Fruit fly (Drosophila melanogaster): ENCODE results near the gene CG1637.

CG1637 gene

DNA sequence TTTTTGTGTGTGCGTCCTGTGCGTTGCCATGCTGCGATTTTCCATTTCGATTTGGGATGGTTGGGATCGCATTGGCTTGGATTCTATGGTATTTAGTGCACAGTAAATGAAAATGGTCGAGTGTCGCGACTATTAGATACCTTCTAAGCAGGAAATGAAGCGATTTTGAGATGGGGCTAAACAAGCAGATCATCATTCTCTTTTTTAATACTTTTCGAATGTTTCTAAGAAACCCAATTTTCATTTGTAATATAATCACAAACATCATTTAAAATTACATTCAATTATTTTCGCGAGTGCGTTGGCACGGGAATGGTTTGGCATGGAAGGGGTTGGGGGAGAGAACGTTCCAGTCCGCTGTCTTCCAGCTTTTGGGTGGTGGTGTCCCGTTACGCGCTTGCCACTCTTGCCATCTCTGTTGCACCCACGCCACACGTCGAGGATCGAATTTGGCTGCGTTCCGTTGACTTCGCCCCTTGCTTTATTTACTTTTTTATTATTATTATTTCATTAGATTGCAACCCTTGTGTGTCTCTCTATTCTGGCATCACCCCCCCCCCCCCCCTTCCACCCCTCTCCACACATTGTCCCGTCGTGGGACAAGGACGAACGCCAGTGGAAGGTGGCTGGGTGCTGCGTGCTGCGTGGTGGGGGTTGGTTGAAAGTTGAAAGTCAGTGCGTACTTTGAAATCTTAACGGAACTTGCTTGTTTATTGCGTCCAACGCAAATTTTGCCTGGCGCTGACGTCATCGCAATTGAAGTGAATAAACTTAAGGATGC, 52.2 kb downstream of the CG1637 start (continued):
- TF ChIP-seq CG13894 (tag; optimal IDR thresholded peaks at IDR 0.05) = no peak
- TF ChIP-seq CG7987 (GFP tag; optimal IDR thresholded peaks at IDR 0.05) = no peak
- no peak for TF ChIP-seq Gug (GFP tag; IDR thresholded peaks at IDR 0.05)
- TF ChIP-seq Adf1 (GFP tag; IDR thresholded peaks at IDR 0.05) = no peak
- TF ChIP-seq CG12769 (tag; optimal IDR thresholded peaks at IDR 0.05) = peak; percentile 3
- TF ChIP-seq CG12236 (GFP tag; optimal IDR thresholded peaks at IDR 0.05) = no peak
- peak; percentile 18 for TF ChIP-seq Hsf (GFP tag; optimal IDR thresholded peaks at IDR 0.05)
- peak; percentile 25 for TF ChIP-seq trem (tag; optimal IDR thresholded peaks at IDR 0.05)
- TF ChIP-seq sc (optimal IDR thresholded peaks at IDR 0.05) = no peak
- TF ChIP-seq sc (GFP tag; optimal IDR thresholded peaks at IDR 0.05) = peak; percentile 2
- TF ChIP-seq sr (GFP tag; IDR thresholded peaks at IDR 0.05) = no peak
- TF ChIP-seq CG17359 (tag; optimal IDR thresholded peaks at IDR 0.05) = peak; percentile 36
- no peak for TF ChIP-seq Hmr (GFP tag; optimal IDR thresholded peaks at IDR 0.05)

DNA sequence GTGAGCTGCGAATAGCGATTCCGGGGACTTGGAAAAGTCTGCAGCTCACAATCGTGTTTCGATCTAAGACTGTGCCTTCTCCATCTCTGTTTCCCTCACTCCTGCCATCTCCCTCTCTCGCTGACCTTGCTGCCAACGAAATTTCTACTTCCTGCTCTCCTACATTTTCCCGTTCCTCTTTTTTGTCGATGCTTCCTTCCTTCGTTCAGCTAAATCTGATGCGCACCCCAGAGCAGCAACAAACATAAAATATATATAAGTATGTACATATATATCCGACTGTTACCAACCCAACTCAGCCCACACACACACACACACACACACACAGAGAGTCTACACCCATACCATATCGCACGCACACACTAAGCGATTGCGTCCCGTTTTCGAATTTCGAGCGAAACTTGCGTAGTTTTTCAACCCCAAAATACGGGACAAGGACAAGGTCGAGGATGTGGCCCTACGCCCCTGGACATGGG, 53.4 kb downstream of the CG1637 start, which contains the start of gene Imp:
Imp (minus strand) TSS at position 51 of the 476 bp plus-strand sequence.
- no peak for TF ChIP-seq ro (GFP tag; IDR thresholded peaks at IDR 0.05)
- TF ChIP-seq Adf1 (GFP tag; IDR thresholded peaks at IDR 0.05) = peak; percentile 10; the same call in 1 of the 2 replicates
- peak; percentile 74 for TF ChIP-seq pros (GFP tag; optimal IDR thresholded peaks at IDR 0.05)
- peak; percentile 48 for TF ChIP-seq CG1832 (GFP tag; optimal IDR thresholded peaks at IDR 0.05)
- TF ChIP-seq psq (GFP tag; optimal IDR thresholded peaks at IDR 0.05) = no peak
- TF ChIP-seq CG7839 (tag; optimal IDR thresholded peaks at IDR 0.05) = no peak
- TF ChIP-seq maf-S (GFP tag; optimal IDR thresholded peaks at IDR 0.05) = no peak
- TF ChIP-seq cg (GFP tag; optimal IDR thresholded peaks at IDR 0.05) = peak; percentile 69
- no peak for TF ChIP-seq CG15601 (tag; optimal IDR thresholded peaks at IDR 0.05)
- peak; percentile 90 for TF ChIP-seq CG13894 (tag; optimal IDR thresholded peaks at IDR 0.05)
- no peak for TF ChIP-seq Dbx (GFP tag; IDR thresholded peaks at IDR 0.05)

DNA sequence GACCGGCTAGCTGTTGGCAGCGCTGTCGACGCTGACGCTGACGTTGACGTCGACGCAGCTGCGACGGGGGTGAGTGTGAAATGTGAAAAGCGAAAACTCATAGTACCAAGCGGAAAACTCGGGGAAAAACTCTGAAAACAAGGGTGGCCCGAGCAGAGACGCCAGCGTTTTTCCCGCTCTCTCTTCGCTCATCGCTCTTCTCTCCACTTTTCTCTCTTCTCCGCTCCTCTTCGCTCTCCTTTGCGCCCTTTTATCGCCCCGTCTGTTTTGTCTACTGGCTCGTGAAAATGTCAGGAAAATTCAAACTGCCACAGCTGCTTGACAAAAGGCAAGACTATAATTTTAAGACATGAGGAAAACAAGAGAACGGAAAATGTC, 54.3 kb downstream of the CG1637 start:
- TF ChIP-seq CG17186 (GFP tag; optimal IDR thresholded peaks at IDR 0.05) (no peak), run (tag; optimal IDR thresholded peaks at IDR 0.05) (no peak), pros (GFP tag; optimal IDR thresholded peaks at IDR 0.05) (peak; percentile 90), CG2712 (tag; optimal IDR thresholded peaks at IDR 0.05) (no peak), exex (tag; optimal IDR thresholded peaks at IDR 0.05) (no peak), row (GFP tag; IDR thresholded peaks at IDR 0.05) (no peak), yki (optimal IDR thresholded peaks at IDR 0.05) (peak; percentile 70), danr (GFP tag; IDR thresholded peaks at IDR 0.05) (no peak), schlank (tag; optimal IDR thresholded peaks at IDR 0.05) (no peak), CG10959 (GFP tag; IDR thresholded peaks at IDR 0.05) (no peak), bab2 (GFP tag; optimal IDR thresholded peaks at IDR 0.05) (no peak), crol (GFP tag; IDR thresholded peaks at IDR 0.05) (peak; percentile 53), kay (GFP tag; optimal IDR thresholded peaks at IDR 0.05) (no peak), NfI (GFP tag; optimal IDR thresholded peaks at IDR 0.05) (no peak), CG1529 (GFP tag; optimal IDR thresholded peaks at IDR 0.05) (no peak), Spps (tag; optimal IDR thresholded peaks at IDR 0.05) (no peak), trem (tag; optimal IDR thresholded peaks at IDR 0.05) (no peak), CG2202 (tag; optimal IDR thresholded peaks at IDR 0.05) (no peak), Sry-δ (GFP tag; optimal IDR thresholded peaks at IDR 0.05) (no peak), Chrac-16 (GFP tag; optimal IDR thresholded peaks at IDR 0.05) (no peak), cg (GFP tag; optimal IDR thresholded peaks at IDR 0.05) (no peak), CG11504 (tag; optimal IDR thresholded peaks at IDR 0.05) (no peak), zen (tag; optimal IDR thresholded peaks at IDR 0.05) (no peak), CG13296 (GFP tag; optimal IDR thresholded peaks at IDR 0.05) (no peak), CG17912 (GFP tag; optimal IDR thresholded peaks at IDR 0.05) (no peak), gro (GFP tag; optimal IDR thresholded peaks at IDR 0.05) (no peak), mam (GFP tag; optimal IDR thresholded peaks at IDR 0.05) (no peak), Adf1 (GFP tag; IDR thresholded peaks at IDR 0.05) (peak; percentile 92), Ada2b (GFP tag; IDR thresholded peaks at IDR 0.05) (no peak)

Data from whole organism, embryonic.